Fruit fly (Drosophila melanogaster) whole organism, wandering third instar larva: ENCODE results near the gene CG3552.

Source experiments
- Abd-B ChIP-seq: fragments of >200 bp; optimal IDR thresholded peaks from 2 replicates; lab custom pipeline; 2017; ENCODE audit warnings: missing biosample characterization, missing genetic modification characterization
- CG32264 ChIP-seq: fragments of 200-800 bp; sonication (Bioruptor generic); optimal IDR thresholded peaks from 2 replicates; lab custom pipeline; 2016; ENCODE audit warnings: missing biosample characterization, missing genetic modification characterization
- CG9705 ChIP-seq: fragments of 200-800 bp; sonication (Bioruptor generic); optimal IDR thresholded peaks from 2 replicates; lab custom pipeline; 2018; ENCODE audit warnings: missing biosample characterization, mild to moderate bottlenecking, missing genetic modification characterization
- Dfd ChIP-seq: fragments of >200 bp; optimal IDR thresholded peaks from 2 replicates; lab custom pipeline; 2017; ENCODE audit warnings: missing biosample characterization, missing genetic modification characterization
- GATAd ChIP-seq: sonication (Bioruptor generic); optimal IDR thresholded peaks from 2 replicates; lab custom pipeline; 2016; ENCODE audit warnings: missing biosample characterization, missing genetic modification characterization
- HLH106 ChIP-seq: fragments of 200-800 bp; optimal IDR thresholded peaks from 3 replicates; lab custom pipeline; 2019; ENCODE audit warnings: missing biosample characterization, mild to moderate bottlenecking, missing genetic modification characterization, moderate library complexity
- Hr78 ChIP-seq: fragments of >200 bp; optimal IDR thresholded peaks from 2 replicates; lab custom pipeline; 2017; ENCODE audit warnings: missing biosample characterization, missing genetic modification characterization
- Hr83 ChIP-seq: fragments of 200-300 bp; sonication (Bioruptor generic); optimal IDR thresholded peaks from 2 replicates; lab custom pipeline; 2016; ENCODE audit warnings: missing biosample characterization, mild to moderate bottlenecking, missing genetic modification characterization, moderate library complexity; ENCODE audit not compliant: poor library complexity, severe bottlenecking
- Jra ChIP-seq: sonication (Bioruptor generic); optimal IDR thresholded peaks from 2 replicates; lab custom pipeline; 2016; ENCODE audit warnings: missing biosample characterization, missing genetic modification characterization
- Mio ChIP-seq: sonication (Bioruptor generic); optimal IDR thresholded peaks from 2 replicates; lab custom pipeline; 2016; ENCODE audit warnings: missing biosample characterization, missing genetic modification characterization
- Myc ChIP-seq: fragments of >200 bp; optimal IDR thresholded peaks from 2 replicates; lab custom pipeline; 2017
- OdsH ChIP-seq: fragments of 200-800 bp; sonication (Bioruptor generic); optimal IDR thresholded peaks from 2 replicates; lab custom pipeline; 2016; ENCODE audit warnings: missing biosample characterization, mild to moderate bottlenecking, missing genetic modification characterization
- Rel ChIP-seq, 2 experiments: fragments of 200-800 bp; sonication (Bioruptor generic) in 1 of 2; optimal IDR thresholded peaks; 2 replicates in 1 of 2; 3 replicates in 1 of 2; lab custom pipeline; 2016 to 2019; ENCODE audit warnings: mild to moderate bottlenecking in 2 of 2, missing biosample characterization in 2 of 2, missing genetic modification characterization in 2 of 2, moderate library complexity in 1 of 2
- Sp1 ChIP-seq: fragments of 200-800 bp; sonication (Bioruptor generic); optimal IDR thresholded peaks from 3 replicates; lab custom pipeline; 2019; ENCODE audit warnings: missing biosample characterization, mild to moderate bottlenecking, missing genetic modification characterization, moderate library complexity
- Vsx2 ChIP-seq: fragments of 200-300, 225-300 bp; sonication (Bioruptor generic); optimal IDR thresholded peaks from 2 replicates; lab custom pipeline; 2018; ENCODE audit warnings: missing biosample characterization, missing genetic modification characterization; ENCODE audit not compliant: partially characterized antibody
- br ChIP-seq: fragments of 200-800 bp; sonication (Bioruptor generic); optimal IDR thresholded peaks from 2 replicates; lab custom pipeline; 2016; ENCODE audit warnings: missing biosample characterization, missing genetic modification characterization
- brk ChIP-seq: fragments of 200-800 bp; sonication (Bioruptor generic); optimal IDR thresholded peaks from 2 replicates; lab custom pipeline; 2016; ENCODE audit warnings: missing biosample characterization, mild to moderate bottlenecking, missing genetic modification characterization
- dl ChIP-seq, 2 experiments: fragments of 175-275, 200-275 bp in 1 of 2; fragments of 200-275 bp in 1 of 2; sonication (Bioruptor generic); optimal IDR thresholded peaks; lab custom pipeline; 2018; ENCODE audit warnings: mild to moderate bottlenecking in 2 of 2, missing biosample characterization in 2 of 2, missing genetic modification characterization in 2 of 2, moderate library complexity in 2 of 2; ENCODE audit not compliant: partially characterized antibody in 2 of 2, insufficient read depth in 1 of 2
- dmrt93B ChIP-seq: fragments of 200-800 bp; sonication (Bioruptor generic); optimal IDR thresholded peaks from 2 replicates; lab custom pipeline; 2018; ENCODE audit warnings: missing biosample characterization, mild to moderate bottlenecking, missing genetic modification characterization
- dsf ChIP-seq: sonication (Bioruptor generic); optimal IDR thresholded peaks from 2 replicates; lab custom pipeline; 2016; ENCODE audit warnings: missing biosample characterization, missing genetic modification characterization, borderline replicate concordance
- ey ChIP-seq: fragments of 200-800 bp; sonication (Bioruptor generic); optimal IDR thresholded peaks from 2 replicates; lab custom pipeline; 2016; ENCODE audit warnings: missing biosample characterization, missing genetic modification characterization
- foxo ChIP-seq, 2 experiments: fragments of 200-800 bp; sonication (Bioruptor generic); optimal IDR thresholded peaks; 2 replicates in 1 of 2; 3 replicates in 1 of 2; lab custom pipeline; 2016 to 2017; ENCODE audit warnings: missing biosample characterization in 2 of 2, missing genetic modification characterization in 2 of 2
- fru ChIP-seq: fragments of 200-800 bp; sonication (Bioruptor generic); optimal IDR thresholded peaks from 3 replicates; lab custom pipeline; 2016; ENCODE audit warnings: missing biosample characterization, mild to moderate bottlenecking, missing genetic modification characterization
- h ChIP-seq: fragments of 200-800 bp; sonication (Bioruptor generic); optimal IDR thresholded peaks from 3 replicates; lab custom pipeline; 2016; ENCODE audit warnings: missing biosample characterization, mild to moderate bottlenecking, missing genetic modification characterization
- pan ChIP-seq: fragments of >200 bp; optimal IDR thresholded peaks from 2 replicates; lab custom pipeline; 2017
- psq ChIP-seq: fragments of 200-800 bp; sonication (Bioruptor generic); optimal IDR thresholded peaks from 3 replicates; lab custom pipeline; 2017; ENCODE audit warnings: missing biosample characterization, mild to moderate bottlenecking, missing genetic modification characterization, moderate library complexity
- tai ChIP-seq: sonication (Bioruptor generic); optimal IDR thresholded peaks from 2 replicates; lab custom pipeline; 2016; ENCODE audit warnings: missing biosample characterization, missing genetic modification characterization
- usp ChIP-seq: fragments of >200 bp; optimal IDR thresholded peaks from 2 replicates; lab custom pipeline; 2017; ENCODE audit warnings: missing biosample characterization, missing genetic modification characterization
- woc ChIP-seq: sonication (Bioruptor generic); optimal IDR thresholded peaks from 2 replicates; lab custom pipeline; 2016; ENCODE audit warnings: missing biosample characterization, mild to moderate bottlenecking, missing genetic modification characterization

The CG3552 gene

DNA sequence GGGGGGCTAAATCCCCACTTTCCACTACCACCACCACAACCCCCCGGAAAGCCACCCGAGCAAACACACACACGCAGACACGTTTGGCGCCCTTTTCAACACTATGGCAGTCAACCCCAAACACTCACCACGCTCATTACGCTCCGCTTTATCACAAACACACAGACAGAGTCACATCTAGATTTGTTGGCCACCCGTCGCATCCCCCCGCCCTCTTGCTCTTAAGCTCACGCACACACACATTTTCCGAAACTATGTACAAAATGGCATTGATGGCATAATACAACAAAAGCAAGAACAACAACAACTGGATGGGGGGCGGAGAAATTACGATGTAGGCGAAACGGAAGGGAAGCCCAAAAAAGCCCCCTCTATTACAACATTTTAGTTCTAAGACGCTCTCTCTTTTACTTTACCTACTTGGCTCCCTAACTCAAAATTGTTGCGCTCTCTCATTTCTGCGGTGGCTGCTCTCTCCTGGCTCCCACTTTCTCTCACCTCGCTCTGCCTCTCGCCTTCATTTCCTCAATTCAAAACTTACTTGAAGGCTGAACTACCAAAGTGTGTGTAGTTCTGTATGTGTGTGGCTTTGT is 9.6 kb downstream of the CG3552 start:
- no peak for TF ChIP-seq CG9705 (GFP tag; lab: Kevin White, UChicago)
- no peak for TF ChIP-seq Vsx2 (GFP tag; lab: Kevin White, UChicago)
- TF ChIP-seq Myc (lab: Kevin White, UChicago) = no peak
- no peak for TF ChIP-seq brk (GFP tag; lab: Kevin White, UChicago)
- no peak for TF ChIP-seq HLH106 (tag; lab: Kevin White, UChicago)
- TF ChIP-seq ey (GFP tag; lab: Kevin White, UChicago) = no peak
- no peak for TF ChIP-seq fru
- no peak for TF ChIP-seq tai (GFP tag; lab: Kevin White, UChicago)
- TF ChIP-seq dl (GFP tag; optimal IDR thresholded peaks at IDR 0.05; lab: Kevin White, UChicago; ENCODE audit: insufficient read depth in 1 of 2, partially characterized antibody in 2 of 2) = no peak
- TF ChIP-seq CG32264 (GFP tag; lab: Kevin White, UChicago) = no peak
- no peak for TF ChIP-seq GATAd (GFP tag; lab: Kevin White, UChicago)
- no peak for TF ChIP-seq Dfd
- no peak for TF ChIP-seq dsf (GFP tag; lab: Kevin White, UChicago)
- no peak for TF ChIP-seq pan (lab: Kevin White, UChicago)
- no peak for TF ChIP-seq usp (GFP tag; lab: Kevin White, UChicago)
- TF ChIP-seq Sp1 (GFP tag; lab: Kevin White, UChicago) = no peak
- TF ChIP-seq Hr83 (GFP tag; lab: Kevin White, UChicago) = no peak
- no peak for TF ChIP-seq woc (GFP tag; lab: Kevin White, UChicago)
- TF ChIP-seq Abd-B (GFP tag; lab: Kevin White, UChicago) = no peak

DNA sequence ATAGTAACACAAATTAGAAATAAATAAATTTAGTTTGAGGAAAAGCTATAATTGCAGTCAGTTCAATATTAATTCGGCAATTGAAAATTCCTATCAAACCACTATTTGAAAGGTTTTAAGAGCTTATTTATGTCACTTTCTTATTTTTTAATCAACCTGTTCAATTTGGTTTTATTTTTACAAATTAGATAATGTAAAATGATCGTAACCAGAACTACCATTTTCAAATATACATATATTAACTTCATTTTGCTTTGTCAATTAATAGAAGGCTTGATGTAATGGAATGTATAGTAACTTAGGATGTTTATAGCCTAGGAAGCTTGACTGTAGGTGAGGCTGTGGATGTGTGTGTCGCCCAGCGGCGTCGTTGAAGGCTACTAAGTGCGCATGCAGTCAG is 10.5 kb downstream of the CG3552 start:
- TF ChIP-seq foxo (GFP tag; optimal IDR thresholded peaks at IDR 0.05; lab: Kevin White, UChicago) = no peak
- peak; percentile 18 for TF ChIP-seq fru

DNA sequence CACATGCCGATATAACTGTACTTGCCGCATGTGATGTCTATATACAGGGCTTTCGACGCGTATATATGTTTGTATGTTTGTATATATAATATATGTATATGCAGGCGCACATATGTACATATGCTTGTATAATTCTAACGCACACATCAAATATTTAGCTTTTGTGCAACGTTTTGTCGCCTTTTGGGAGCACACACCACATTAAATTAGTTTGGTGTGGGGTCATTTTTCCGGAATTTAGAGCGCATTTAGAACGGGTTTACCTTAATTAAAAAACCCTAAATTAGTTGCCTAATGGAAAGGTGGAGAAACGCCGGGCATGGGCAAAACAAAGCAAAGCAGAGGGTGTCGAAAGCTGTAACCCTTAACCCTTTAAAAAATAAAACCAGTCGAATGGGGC is 11.1 kb downstream of the CG3552 start:
- TF ChIP-seq dsf (GFP tag; lab: Kevin White, UChicago) (no peak), dl (GFP tag; optimal IDR thresholded peaks at IDR 0.05; lab: Kevin White, UChicago; ENCODE audit: insufficient read depth in 1 of 2, partially characterized antibody in 2 of 2) (no peak), h (GFP tag; lab: Kevin White, UChicago) (no peak), brk (GFP tag; lab: Kevin White, UChicago) (no peak), Myc (lab: Kevin White, UChicago) (no peak)

DNA sequence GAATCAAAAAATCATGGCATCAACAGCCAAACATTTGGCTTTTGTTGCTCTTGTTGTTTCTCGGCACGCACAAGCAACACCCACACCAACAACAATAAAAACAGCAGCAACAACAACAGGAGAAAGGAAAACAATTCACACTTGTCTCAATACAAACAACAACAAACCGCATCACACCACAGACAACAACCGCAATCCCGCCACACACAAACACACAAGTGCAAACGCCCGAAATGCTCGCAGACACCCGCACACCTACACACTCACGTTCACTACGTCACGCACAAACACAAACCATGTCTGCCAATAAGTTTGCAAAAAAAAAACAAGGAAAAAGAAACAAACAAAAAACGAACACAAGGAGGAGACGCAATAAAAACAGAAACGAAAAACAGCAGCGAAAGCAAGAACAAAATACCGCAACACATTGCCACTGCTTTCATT is 11.7 kb downstream of the CG3552 start:
- TF ChIP-seq GATAd (GFP tag; lab: Kevin White, UChicago) (no peak), Hr78 (GFP tag; lab: Kevin White, UChicago) (no peak), dmrt93B (GFP tag; lab: Kevin White, UChicago) (no peak), br (no peak), Mio (no peak), Rel (GFP tag; optimal IDR thresholded peaks at IDR 0.05; lab: Kevin White, UChicago) (peak; percentile 68), Rel (tag; optimal IDR thresholded peaks at IDR 0.05; lab: Kevin White, UChicago) (no peak), brk (GFP tag; lab: Kevin White, UChicago) (no peak), Vsx2 (GFP tag; lab: Kevin White, UChicago) (no peak), psq (GFP tag; lab: Kevin White, UChicago) (peak; percentile 60), Sp1 (GFP tag; lab: Kevin White, UChicago) (peak; percentile 58), Jra (GFP tag; lab: Kevin White, UChicago) (no peak), Hr83 (GFP tag; lab: Kevin White, UChicago) (no peak), h (GFP tag; lab: Kevin White, UChicago) (peak; percentile 28), HLH106 (tag; lab: Kevin White, UChicago) (no peak), Myc (lab: Kevin White, UChicago) (no peak), foxo (GFP tag; optimal IDR thresholded peaks at IDR 0.05; lab: Kevin White, UChicago) (peak in 1 of 2 experiments; percentile 26), Abd-B (GFP tag; lab: Kevin White, UChicago) (no peak)

- TF ChIP-seq h (GFP tag; lab: Kevin White, UChicago) (no peak), psq (GFP tag; lab: Kevin White, UChicago) (peak; percentile 27), foxo (GFP tag; optimal IDR thresholded peaks at IDR 0.05; lab: Kevin White, UChicago) (peak in 1 of 2 experiments; percentile 6), ey (GFP tag; lab: Kevin White, UChicago) (peak; percentile 30), OdsH (GFP tag; lab: Kevin White, UChicago) (peak; percentile 18)
- TF ChIP-seq, all 38 proteins: peak for 4
These were observed 12.3 kb downstream of the CG3552 start for dm6 chr3L:9468261-9468890.
